Fruit fly (Drosophila melanogaster) Kc167 (cell line): ENCODE results near the gene CG14277.

Source experiments
- Myc ChIP-seq: fragments of >200 bp; optimal IDR thresholded peaks from 2 replicates; lab custom pipeline; 2017; ENCODE audit warnings: missing external identifiers
- h ChIP-seq: fragments of >200 bp; optimal IDR thresholded peaks from 3 replicates; lab custom pipeline; 2018; ENCODE audit warnings: missing external identifiers
- insv ChIP-seq: fragments of >200 bp; optimal IDR thresholded peaks from 3 replicates; lab custom pipeline; 2018; ENCODE audit warnings: missing external identifiers
- psq ChIP-seq: fragments of >200 bp; optimal IDR thresholded peaks from 2 replicates; lab custom pipeline; 2017; ENCODE audit warnings: missing external identifiers
- ttk ChIP-seq: sonication (Bioruptor generic); optimal IDR thresholded peaks from 2 replicates; lab custom pipeline; 2017; ENCODE audit warnings: missing external identifiers

- no peak for TF ChIP-seq ttk
- TF ChIP-seq psq (lab: Kevin White, UChicago), result no peak
- TF ChIP-seq Myc (lab: Kevin White, UChicago), result no peak
- TF ChIP-seq h (lab: Kevin White, UChicago), result no peak
- no peak for TF ChIP-seq insv (lab: Kevin White, UChicago)
Observed at dm6 chr2L:8266670-8267435, 24.6 kb downstream of the CG14277 start.
